Worm (Caenorhabditis elegans): ENCODE results near the gene Y45F10D.7.

DNA sequence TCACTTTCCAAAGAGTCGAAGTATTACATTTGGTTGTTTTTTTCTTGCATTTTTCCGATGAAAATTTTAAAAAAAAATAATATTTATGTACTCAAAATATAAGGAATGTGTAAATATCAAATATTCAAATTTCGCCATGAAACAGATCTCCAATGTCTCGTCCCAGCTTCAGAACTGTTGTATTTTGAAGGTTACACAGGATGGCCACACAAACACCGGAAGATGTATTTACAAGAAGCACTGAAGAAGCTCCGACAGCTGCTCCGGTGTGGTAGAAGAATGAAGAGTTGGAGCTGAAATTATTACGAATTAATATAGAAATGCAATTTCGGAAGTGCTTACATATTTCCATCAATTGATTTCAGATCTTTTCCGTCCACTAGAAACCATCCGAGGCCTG, 6.4 kb upstream of the Y45F10D.7 start:
- TF ChIP-seq tbx-2 (tag; optimal IDR thresholded peaks at IDR 0.05): no peak
- no peak for TF ChIP-seq ceh-22 (tag; optimal IDR thresholded peaks at IDR 0.05)
- no peak for TF ChIP-seq ceh-9 (tag; optimal IDR thresholded peaks at IDR 0.05)
- TF ChIP-seq pros-1 (tag; optimal IDR thresholded peaks at IDR 0.05): no peak
- TF ChIP-seq pqm-1 (tag; optimal IDR thresholded peaks at IDR 0.05): no peak
- no peak for TF ChIP-seq pha-4 (tag; optimal IDR thresholded peaks at IDR 0.05)
